Fruit fly (Drosophila melanogaster) Kc167 (cell line): ENCODE measurements around the gene Eip63F-1.

Experiments
- Myc ChIP-seq: fragments of >200 bp; optimal IDR thresholded peaks from 2 replicates; lab custom pipeline; 2017; ENCODE audit warnings: missing external identifiers
- h ChIP-seq: fragments of >200 bp; optimal IDR thresholded peaks from 3 replicates; lab custom pipeline; 2018; ENCODE audit warnings: missing external identifiers
- insv ChIP-seq: fragments of >200 bp; optimal IDR thresholded peaks from 3 replicates; lab custom pipeline; 2018; ENCODE audit warnings: missing external identifiers
- psq ChIP-seq: fragments of >200 bp; optimal IDR thresholded peaks from 2 replicates; lab custom pipeline; 2017; ENCODE audit warnings: missing external identifiers

dm6 chr3L:3951875-3952274 is 16.5 kb upstream of the Eip63F-1 start:
- TF ChIP-seq h: no peak
- no peak for TF ChIP-seq insv
- TF ChIP-seq psq (lab: Kevin White, UChicago): no peak
- no peak for TF ChIP-seq Myc (lab: Kevin White, UChicago)
